Worm (Caenorhabditis elegans) whole organism, L4 larva: ENCODE measurements around the gene hlh-26.

ENCODE experiments used
- ZK546.5 ChIP-seq, 2 experiments: sonication (generic microtip); optimal IDR thresholded peaks; 2 replicates each; lab custom pipeline; 2017; ENCODE audit warnings: missing biosample characterization in 2 of 2, missing genetic modification characterization in 2 of 2
- ceh-32 ChIP-seq: sonication (generic microtip); optimal IDR thresholded peaks from 2 replicates; lab custom pipeline; 2016; ENCODE audit warnings: mild to moderate bottlenecking, missing genetic modification characterization, missing compliant biosample characterization; ENCODE audit not compliant: poor library complexity
- ceh-82 ChIP-seq: sonication (generic microtip); optimal IDR thresholded peaks from 2 replicates; lab custom pipeline; 2017; ENCODE audit warnings: missing biosample characterization, missing genetic modification characterization
- dmd-6 ChIP-seq: fragments of 200-800 bp; sonication (Bioruptor generic); IDR thresholded peaks from 2 replicates; pipeline ENCODE4 v1.3.6; 2022; ENCODE audit warnings: missing genetic modification reagents, missing genetic modification characterization, missing compliant biosample characterization
- hlh-11 ChIP-seq: fragments of 200-800 bp; sonication (Bioruptor generic); optimal IDR thresholded peaks from 2 replicates; lab custom pipeline; 2018; ENCODE audit warnings: mild to moderate bottlenecking, missing genetic modification characterization, missing compliant biosample characterization
- hlh-30 ChIP-seq: sonication (generic microtip); optimal IDR thresholded peaks from 2 replicates; lab custom pipeline; 2017; ENCODE audit warnings: antibody characterized with exemption, mild to moderate bottlenecking, missing genetic modification characterization, missing compliant biosample characterization; ENCODE audit not compliant: insufficient read depth
- mep-1 ChIP-seq: fragments of 150-350 bp; sonication (generic microtip); optimal IDR thresholded peaks from 3 replicates; lab custom pipeline; 2014; ENCODE audit warnings: missing biosample characterization, missing genetic modification characterization
- nhr-28 ChIP-seq: fragments of 150-350 bp; optimal IDR thresholded peaks from 2 replicates; lab custom pipeline; 2014; ENCODE audit warnings: missing biosample characterization, missing genetic modification characterization
- nhr-41 ChIP-seq: fragments of 200-800 bp; sonication (Bioruptor generic); IDR thresholded peaks from 2 replicates; pipeline ENCODE4 v1.3.6; 2022; ENCODE audit warnings: missing genetic modification reagents, missing genetic modification characterization, missing compliant biosample characterization
- nhr-77 ChIP-seq: fragments of 150-350 bp; optimal IDR thresholded peaks from 2 replicates; lab custom pipeline; 2014; ENCODE audit warnings: missing biosample characterization, missing genetic modification characterization
- php-3 ChIP-seq: fragments of 200-800 bp; sonication (Bioruptor generic); IDR thresholded peaks from 2 replicates; pipeline ENCODE4 v1.3.6; 2022; ENCODE audit warnings: missing genetic modification reagents, missing genetic modification characterization, missing compliant biosample characterization
- saeg-2 ChIP-seq: fragments of 200-800 bp; sonication (Bioruptor generic); IDR thresholded peaks from 2 replicates; pipeline ENCODE4 v1.3.6; 2022; ENCODE audit warnings: missing genetic modification reagents, missing genetic modification characterization, missing compliant biosample characterization
- skn-1 ChIP-seq: fragments of 150-350 bp; optimal IDR thresholded peaks from 2 replicates; lab custom pipeline; 2014; ENCODE audit warnings: missing biosample characterization, missing genetic modification characterization
- snpc-1.2 ChIP-seq: fragments of 200-800 bp; sonication (Bioruptor generic); IDR thresholded peaks from 2 replicates; pipeline ENCODE4 v1.3.6; 2022; ENCODE audit warnings: missing genetic modification reagents, missing genetic modification characterization, missing compliant biosample characterization
- tag-97 ChIP-seq: fragments of 200-800 bp; sonication (Bioruptor generic); IDR thresholded peaks from 2 replicates; pipeline ENCODE4 v1.3.6; 2022; ENCODE audit warnings: missing genetic modification characterization, missing compliant biosample characterization
- tra-1 ChIP-seq: fragments of 200-800 bp; sonication (Bioruptor generic); IDR thresholded peaks from 2 replicates; pipeline ENCODE4 v1.3.6; 2022; ENCODE audit warnings: missing genetic modification reagents, missing genetic modification characterization, missing compliant biosample characterization
- unc-130 ChIP-seq: sonication (generic microtip); optimal IDR thresholded peaks from 2 replicates; lab custom pipeline; 2016; ENCODE audit warnings: missing genetic modification reagents, missing genetic modification characterization, missing compliant biosample characterization
- unc-39 ChIP-seq: sonication (generic microtip); optimal IDR thresholded peaks from 2 replicates; lab custom pipeline; 2017; ENCODE audit warnings: missing biosample characterization, missing genetic modification characterization
- unc-62 ChIP-seq, 3 experiments: fragments of 150-350 bp in 1 of 3; sonication (generic microtip); optimal IDR thresholded peaks in 2 of 3; peaks in 1 of 3; 1 replicate in 1 of 3; 2 replicates in 2 of 3; lab custom pipeline; 2014 to 2017; ENCODE audit warnings: missing biosample characterization in 3 of 3, missing genetic modification characterization in 3 of 3, missing genetic modification reagents in 3 of 3, missing genotype in 1 of 3
- zag-1 ChIP-seq: fragments of 150-350 bp; optimal IDR thresholded peaks from 2 replicates; lab custom pipeline; 2014; ENCODE audit warnings: missing biosample characterization, missing genetic modification characterization

The hlh-26 gene

DNA sequence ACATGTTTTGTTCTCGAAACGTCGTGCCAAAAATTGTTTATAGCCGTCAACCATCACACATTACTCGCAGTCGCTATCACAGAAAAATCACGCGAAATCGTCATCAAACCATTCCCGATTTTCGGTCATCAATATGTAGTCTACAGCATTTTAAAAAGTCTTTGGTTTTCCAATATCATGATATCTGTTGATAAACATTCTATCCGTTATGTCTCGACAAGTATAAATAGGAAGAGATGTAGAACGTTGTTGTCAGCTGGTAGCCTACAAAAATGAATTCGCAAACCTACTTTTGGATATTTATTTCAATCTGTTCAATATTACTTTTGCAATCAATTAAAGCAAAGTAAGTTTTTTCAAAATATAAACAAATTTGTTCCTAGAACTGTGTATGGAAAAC, 37.2 kb downstream of the hlh-26 start, which contains the start of gene F12A10.1:
TSS of gene F12A10.1 (plus strand) at position 166 of the 400 bp plus-strand sequence.
- no peak for TF ChIP-seq unc-130 (GFP tag; lab: Kevin White, UChicago)
- TF ChIP-seq dmd-6 (GFP tag; lab: Robert Waterston, UW) = no peak
- peak; percentile 30 for TF ChIP-seq hlh-11 (tag; lab: Kevin White, UChicago)
- no peak for TF ChIP-seq hlh-30
- no peak for TF ChIP-seq snpc-1.2 (GFP tag; lab: Robert Waterston, UW)
- TF ChIP-seq nhr-28 (tag; lab: Kevin White, UChicago) = peak; percentile 77
- TF ChIP-seq, all 104 proteins: peak for 2

DNA sequence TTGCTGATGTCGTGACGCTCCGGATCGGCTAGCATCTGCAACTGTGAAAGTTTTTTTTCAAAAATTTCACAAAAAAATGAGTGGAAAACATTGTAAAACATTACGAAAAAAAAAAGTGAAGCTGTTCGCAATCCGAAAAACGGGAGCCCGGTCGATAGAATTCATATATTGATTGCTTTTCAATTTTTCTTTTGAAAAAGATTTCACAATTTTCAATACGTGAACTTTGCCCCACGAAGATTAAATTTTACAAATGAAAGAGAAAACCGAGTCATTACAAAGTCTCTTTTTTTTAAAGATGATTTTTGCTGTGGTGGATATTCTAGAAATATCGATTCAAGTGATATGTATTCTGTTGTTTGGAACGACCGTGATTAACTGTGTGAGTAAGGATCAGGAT, 39.1 kb downstream of the hlh-26 start, which contains the start of gene F12A10.6:
TSS of gene F12A10.6 (minus strand) at position 101 of the 400 bp plus-strand sequence.
- no peak for TF ChIP-seq ceh-82 (tag; lab: Kevin White, UChicago)
- no peak for TF ChIP-seq ZK546.5 (tag; optimal IDR thresholded peaks at IDR 0.05; lab: Kevin White, UChicago)
- no peak for TF ChIP-seq tra-1 (GFP tag; lab: Robert Waterston, UW)
- TF ChIP-seq skn-1 (tag; lab: Kevin White, UChicago) = no peak
- TF ChIP-seq zag-1 (tag; lab: Kevin White, UChicago) = no peak
- TF ChIP-seq nhr-77 (tag; lab: Kevin White, UChicago) = no peak
- no peak for TF ChIP-seq unc-62 (GFP tag; optimal IDR thresholded peaks at IDR 0.05 in 1 of 2; lab: Kevin White, UChicago)
- TF ChIP-seq unc-62 (tag; optimal IDR thresholded peaks at IDR 0.05; lab: Kevin White, UChicago) = no peak
- TF ChIP-seq mep-1 (tag; lab: Kevin White, UChicago) = no peak
- no peak for TF ChIP-seq snpc-1.2 (GFP tag; lab: Robert Waterston, UW)
- no peak for TF ChIP-seq unc-39 (tag; lab: Kevin White, UChicago)
- TF ChIP-seq tag-97 = no peak
- no peak for TF ChIP-seq nhr-41 (GFP tag; lab: Robert Waterston, UW)
- TF ChIP-seq hlh-30 = no peak
- no peak for TF ChIP-seq ceh-32 (tag; lab: Kevin White, UChicago)
- TF ChIP-seq saeg-2 (GFP tag; lab: Robert Waterston, UW) = no peak

DNA sequence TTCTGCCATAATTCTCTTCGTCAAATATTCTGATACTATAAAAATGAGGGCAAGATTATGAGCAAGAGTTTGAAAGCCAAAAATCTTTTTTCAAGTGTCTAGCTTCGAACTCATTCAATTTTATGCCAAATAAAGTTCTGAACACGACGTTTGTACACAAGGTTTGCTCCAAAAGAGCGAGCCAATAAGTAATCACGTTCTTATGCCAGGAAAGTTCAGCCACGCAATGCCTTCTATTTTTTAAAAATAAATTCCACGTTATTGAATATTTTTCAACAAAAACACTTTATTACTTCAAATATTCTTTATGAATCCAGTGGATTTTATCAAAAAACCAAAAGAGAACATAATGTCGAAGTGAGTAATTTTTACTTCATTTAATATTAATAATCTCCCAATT, 45.7 kb downstream of the hlh-26 start, which contains the start of gene nep-5:
TSS of gene nep-5 (plus strand) at position 301 of the 400 bp plus-strand sequence.
- TF ChIP-seq php-3 (GFP tag; lab: Robert Waterston, UW) = no peak
- no peak for TF ChIP-seq nhr-41 (GFP tag; lab: Robert Waterston, UW)
